Fruit fly (Drosophila melanogaster) whole organism, embryonic: Measurements from ENCODE around the gene Or30a.

Experiments used
- Atf6 ChIP-seq: fragments of 200-800 bp; sonication (Bioruptor generic); IDR thresholded peaks from 2 replicates; pipeline ENCODE4 v1.3.6; 2022; ENCODE audit warnings: missing biosample characterization, missing genetic modification characterization
- BtbVII ChIP-seq: fragments of 200-800 bp; sonication (Bioruptor generic); optimal IDR thresholded peaks from 3 replicates; lab custom pipeline; 2017; ENCODE audit warnings: missing biosample characterization, mild to moderate bottlenecking, missing genetic modification characterization
- CG11560 ChIP-seq: fragments of 200-800 bp; sonication (Bioruptor generic); IDR thresholded peaks from 3 replicates; pipeline ENCODE4 v1.3.6; 2022; ENCODE audit warnings: missing biosample characterization, missing genetic modification characterization
- CG12155 ChIP-seq: fragments of 200-800 bp; sonication (Bioruptor generic); optimal IDR thresholded peaks from 3 replicates; lab custom pipeline; 2016; ENCODE audit warnings: missing biosample characterization, missing genetic modification characterization
- CG13624 ChIP-seq: fragments of 200-800 bp; sonication (Bioruptor generic); optimal IDR thresholded peaks from 2 replicates; lab custom pipeline; 2016; ENCODE audit warnings: missing biosample characterization, missing genetic modification characterization
- CG13894 ChIP-seq: fragments of 200-800 bp; sonication (Bioruptor generic); optimal IDR thresholded peaks from 3 replicates; lab custom pipeline; 2018; ENCODE audit warnings: missing biosample characterization, mild to moderate bottlenecking, missing genetic modification characterization, moderate library complexity
- CG14014 ChIP-seq: fragments of 200-800 bp; sonication (Bioruptor generic); IDR thresholded peaks from 2 replicates; pipeline ENCODE4 v1.3.6; 2022; ENCODE audit warnings: missing biosample characterization, missing genetic modification characterization
- CG14965 ChIP-seq: fragments of 200-800 bp; sonication (Bioruptor generic); optimal IDR thresholded peaks from 2 replicates; lab custom pipeline; 2016; ENCODE audit warnings: missing biosample characterization, missing genetic modification characterization, borderline replicate concordance
- CG18619 ChIP-seq: fragments of 200-800 bp; sonication (Bioruptor generic); optimal IDR thresholded peaks from 3 replicates; lab custom pipeline; 2017; ENCODE audit warnings: missing biosample characterization, mild to moderate bottlenecking, missing genetic modification characterization
- CG2678 ChIP-seq: fragments of 200-800 bp; sonication (Bioruptor generic); optimal IDR thresholded peaks from 3 replicates; lab custom pipeline; 2019; ENCODE audit warnings: missing biosample characterization, mild to moderate bottlenecking, missing genetic modification characterization, moderate library complexity
- CG2875 ChIP-seq: fragments of 200-800 bp; sonication (Bioruptor generic); optimal IDR thresholded peaks from 2 replicates; lab custom pipeline; 2017; ENCODE audit warnings: missing biosample characterization, mild to moderate bottlenecking, missing genetic modification characterization, missing genetic modification reagents
- CG3726 ChIP-seq: fragments of 200-800 bp; sonication (Bioruptor generic); IDR thresholded peaks from 3 replicates; pipeline ENCODE4, ENCODE4 v1.3.6; 2022; ENCODE audit warnings: missing biosample characterization, missing genetic modification characterization
- CG3838 ChIP-seq: fragments of 200-800 bp; sonication (Bioruptor generic); optimal IDR thresholded peaks from 3 replicates; lab custom pipeline; 2016; ENCODE audit warnings: missing biosample characterization, missing genetic modification characterization
- CG4617 ChIP-seq: fragments of 200-800 bp; sonication (Bioruptor generic); optimal IDR thresholded peaks from 3 replicates; lab custom pipeline; 2016; ENCODE audit warnings: missing biosample characterization, missing genetic modification characterization, borderline replicate concordance
- CG8478 ChIP-seq: fragments of >200 bp; optimal IDR thresholded peaks from 2 replicates; lab custom pipeline; 2018
- CG8765 ChIP-seq: fragments of 200-800 bp; sonication (Bioruptor generic); IDR thresholded peaks from 2 replicates; pipeline ENCODE4 v1.3.6; 2022; ENCODE audit warnings: missing biosample characterization, missing genetic modification characterization
- CG8924 ChIP-seq: fragments of 200-800 bp; optimal IDR thresholded peaks from 3 replicates; lab custom pipeline; 2019; ENCODE audit warnings: missing biosample characterization, mild to moderate bottlenecking, missing genetic modification characterization, moderate library complexity
- CHES-1-like ChIP-seq: fragments of 200-800 bp; sonication (Bioruptor generic); optimal IDR thresholded peaks from 2 replicates; lab custom pipeline; 2016; ENCODE audit warnings: missing biosample characterization, missing genetic modification characterization
- Camta ChIP-seq: fragments of 200-800 bp; sonication (Bioruptor generic); optimal IDR thresholded peaks from 2 replicates; lab custom pipeline; 2016; ENCODE audit warnings: missing biosample characterization, missing genetic modification characterization
- Chrac-16 ChIP-seq: fragments of 200-800 bp; sonication (Bioruptor generic); optimal IDR thresholded peaks from 3 replicates; lab custom pipeline; 2016; ENCODE audit warnings: missing biosample characterization, missing genetic modification characterization
- Ets97D ChIP-seq: fragments of 200-800 bp; sonication (Bioruptor generic); optimal IDR thresholded peaks from 3 replicates; lab custom pipeline; 2016; ENCODE audit warnings: missing biosample characterization, missing genetic modification characterization
- Gug ChIP-seq: fragments of 200-800 bp; sonication (Bioruptor generic); IDR thresholded peaks from 4 replicates; pipeline ENCODE4 v1.3.6; 2022; ENCODE audit warnings: missing biosample characterization, missing genetic modification characterization
- HLH3B ChIP-seq: fragments of 200-800 bp; sonication (Bioruptor generic); IDR thresholded peaks from 2 replicates; pipeline ENCODE4 v1.3.6; 2022; ENCODE audit warnings: missing biosample characterization, missing genetic modification characterization
- Lhr ChIP-seq: fragments of 200-800 bp; sonication (Bioruptor generic); optimal IDR thresholded peaks from 3 replicates; lab custom pipeline; 2017; ENCODE audit warnings: mild to moderate bottlenecking, missing biosample characterization, missing genetic modification reagents, missing genetic modification characterization
- Lpt ChIP-seq: fragments of >200 bp; optimal IDR thresholded peaks from 2 replicates; lab custom pipeline; 2018; ENCODE audit warnings: missing biosample characterization, missing genetic modification characterization
- Pdp1 ChIP-seq, 2 experiments: fragments of 200-800 bp; sonication (Bioruptor generic); optimal IDR thresholded peaks; 3 replicates each; lab custom pipeline; 2016; ENCODE audit warnings: missing biosample characterization in 2 of 2, missing genetic modification characterization in 2 of 2, mild to moderate bottlenecking in 1 of 2, moderate library complexity in 1 of 2
- Side ChIP-seq: fragments of 200-800 bp; sonication (Bioruptor generic); optimal IDR thresholded peaks from 2 replicates; lab custom pipeline; 2016; ENCODE audit warnings: missing biosample characterization, missing genetic modification characterization
- Sry-δ ChIP-seq: fragments of 200-800 bp; sonication (Bioruptor generic); optimal IDR thresholded peaks from 2 replicates; lab custom pipeline; 2016; ENCODE audit warnings: missing biosample characterization, missing genetic modification characterization
- Ssrp ChIP-seq: fragments of 200-800 bp; sonication (Bioruptor generic); optimal IDR thresholded peaks from 2 replicates; lab custom pipeline; 2018; ENCODE audit warnings: missing biosample characterization, mild to moderate bottlenecking, missing genetic modification characterization, moderate library complexity
- Usf ChIP-seq: fragments of 200-800 bp; sonication (Bioruptor generic); optimal IDR thresholded peaks from 2 replicates; lab custom pipeline; 2017; ENCODE audit warnings: missing genotype, missing biosample characterization, missing genetic modification characterization
- ab ChIP-seq: fragments of 200-800 bp; sonication (Bioruptor generic); optimal IDR thresholded peaks from 2 replicates; lab custom pipeline; 2016; ENCODE audit warnings: missing biosample characterization, missing genetic modification characterization
- al ChIP-seq: fragments of 200-800 bp; sonication (Bioruptor generic); IDR thresholded peaks from 2 replicates; pipeline ENCODE4 v1.3.6; 2022; ENCODE audit warnings: missing biosample characterization, missing genetic modification characterization
- ash1 ChIP-seq: fragments of 200-800 bp; sonication (Bioruptor generic); optimal IDR thresholded peaks from 2 replicates; lab custom pipeline; 2018; ENCODE audit warnings: missing biosample characterization, mild to moderate bottlenecking, missing genetic modification characterization
- bigmax ChIP-seq: fragments of 200-800 bp; sonication (Bioruptor generic); optimal IDR thresholded peaks from 2 replicates; lab custom pipeline; 2018; ENCODE audit warnings: missing biosample characterization, mild to moderate bottlenecking, missing genetic modification characterization
- br ChIP-seq: fragments of >200 bp; optimal IDR thresholded peaks from 2 replicates; lab custom pipeline; 2017
- chn ChIP-seq: fragments of 200-800 bp; sonication (Bioruptor generic); optimal IDR thresholded peaks from 2 replicates; lab custom pipeline; 2016; ENCODE audit warnings: missing biosample characterization, missing genetic modification characterization
- ci ChIP-seq: fragments of 200-800 bp; sonication (Bioruptor generic); IDR thresholded peaks from 3 replicates; pipeline ENCODE4 v1.3.6; 2022; ENCODE audit warnings: missing biosample characterization, missing genetic modification characterization
- dpn ChIP-seq, 2 experiments: fragments of 200-800 bp; sonication (Bioruptor generic); optimal IDR thresholded peaks; 3 replicates each; lab custom pipeline; 2016; ENCODE audit warnings: missing biosample characterization in 2 of 2, missing genetic modification characterization in 2 of 2
- gsb ChIP-seq: fragments of 200-800 bp; sonication (Bioruptor generic); IDR thresholded peaks from 2 replicates; pipeline ENCODE4 v1.3.6; 2022; ENCODE audit warnings: missing biosample characterization, missing genetic modification characterization
- hkb ChIP-seq, 2 experiments: fragments of 200-800 bp in 1 of 2; fragments of >200 bp in 1 of 2; sonication (Bioruptor generic) in 1 of 2; IDR thresholded peaks in 1 of 2; optimal IDR thresholded peaks in 1 of 2; 2 replicates each; pipeline versions ENCODE4 v1.3.6 to Lab custom; 2017 to 2022; ENCODE audit warnings: missing biosample characterization in 1 of 2, missing genetic modification characterization in 1 of 2
- lbe ChIP-seq: fragments of 200-800 bp; sonication (Bioruptor generic); optimal IDR thresholded peaks from 2 replicates; lab custom pipeline; 2016; ENCODE audit warnings: missing biosample characterization, mild to moderate bottlenecking, missing genetic modification characterization
- nau ChIP-seq: fragments of 200-800 bp; sonication (Bioruptor generic); optimal IDR thresholded peaks from 3 replicates; lab custom pipeline; 2017; ENCODE audit warnings: missing biosample characterization, mild to moderate bottlenecking, missing genetic modification characterization, missing genetic modification reagents
- peb ChIP-seq: fragments of 200-800 bp; sonication (Bioruptor generic); IDR thresholded peaks from 2 replicates; pipeline ENCODE4 v1.3.6; 2022; ENCODE audit warnings: missing biosample characterization, missing genetic modification characterization
- pita ChIP-seq: fragments of 200-800 bp; sonication (Bioruptor generic); optimal IDR thresholded peaks from 2 replicates; lab custom pipeline; 2017; ENCODE audit warnings: missing biosample characterization, mild to moderate bottlenecking, missing genetic modification characterization
- pzg ChIP-seq: fragments of 200-800 bp; sonication (Bioruptor generic); optimal IDR thresholded peaks from 3 replicates; lab custom pipeline; 2018; ENCODE audit warnings: missing biosample characterization, mild to moderate bottlenecking, missing genetic modification characterization, moderate library complexity
- repo ChIP-seq: fragments of 200-800 bp; sonication (Bioruptor generic); optimal IDR thresholded peaks from 2 replicates; lab custom pipeline; 2016; ENCODE audit warnings: missing biosample characterization, missing genetic modification characterization
- sc ChIP-seq, 3 experiments: fragments of >200 bp in 2 of 3; fragments of 200-800 bp in 1 of 3; sonication (Bioruptor generic) in 1 of 3; optimal IDR thresholded peaks; 2 replicates in 2 of 3; 3 replicates in 1 of 3; lab custom pipeline; 2017; ENCODE audit warnings: mild to moderate bottlenecking in 1 of 3, missing biosample characterization in 1 of 3, missing genetic modification characterization in 1 of 3, missing genetic modification reagents in 1 of 3
- scrt ChIP-seq: fragments of 200-800 bp; sonication (Bioruptor generic); optimal IDR thresholded peaks from 2 replicates; lab custom pipeline; 2018; ENCODE audit warnings: missing biosample characterization, mild to moderate bottlenecking, missing genetic modification characterization, moderate library complexity
- slou ChIP-seq: fragments of 200-800 bp; sonication (Bioruptor generic); optimal IDR thresholded peaks from 3 replicates; lab custom pipeline; 2016; ENCODE audit warnings: missing biosample characterization, missing genetic modification characterization
- vfl ChIP-seq: fragments of 200-800 bp; sonication (Bioruptor generic); optimal IDR thresholded peaks from 2 replicates; lab custom pipeline; 2016; ENCODE audit warnings: missing biosample characterization, missing genetic modification characterization
- wdn ChIP-seq: fragments of 200-800 bp; sonication (Bioruptor generic); IDR thresholded peaks from 2 replicates; pipeline ENCODE4 v1.3.6; 2022; ENCODE audit warnings: missing biosample characterization, missing genetic modification characterization

Or30a gene

dm6 chr2L:9125418-9125928, 13.9 kb downstream of the Or30a start, which contains the start of gene CG32982 (continued):
- TF ChIP-seq Ets97D (GFP tag; lab: Kevin White, UChicago) (peak; percentile 52), al (GFP tag; lab: Robert Waterston, UW) (peak; percentile 93), pzg (GFP tag; lab: Kevin White, UChicago) (no peak), Side (GFP tag; lab: Kevin White, UChicago) (peak; percentile 58), CG8478 (no peak), Gug (peak; percentile 80), Atf6 (GFP tag; lab: Robert Waterston, UW) (peak; percentile 93), Usf (GFP tag; lab: Kevin White, UChicago) (peak; percentile 90), sc (optimal IDR thresholded peaks at IDR 0.05; lab: Kevin White, UChicago) (no peak), sc (GFP tag; optimal IDR thresholded peaks at IDR 0.05; lab: Kevin White, UChicago) (peak; percentile 88), dpn (GFP tag; optimal IDR thresholded peaks at IDR 0.05; lab: Kevin White, UChicago) (peak; percentile 80 to 95), CG3838 (GFP tag; lab: Kevin White, UChicago) (peak; percentile 36), BtbVII (GFP tag; lab: Kevin White, UChicago) (peak; percentile 91), ash1 (peak; percentile 15), repo (GFP tag; lab: Kevin White, UChicago) (peak; percentile 90), Lpt (GFP tag; lab: Kevin White, UChicago) (no peak), ab (GFP tag; lab: Kevin White, UChicago) (peak; percentile 31), CG8765 (no peak; the same call in none of the 2 replicates), CG18619 (peak; percentile 86), lbe (GFP tag; lab: Kevin White, UChicago) (peak; percentile 37), wdn (GFP tag; lab: Robert Waterston, UW) (peak; percentile 82), CG4617 (GFP tag; lab: Kevin White, UChicago) (peak; percentile 72), ci (GFP tag; lab: Robert Waterston, UW) (peak; percentile 86), CG12155 (GFP tag; lab: Kevin White, UChicago) (peak; percentile 79), peb (GFP tag; lab: Robert Waterston, UW) (peak; percentile 77), hkb (optimal IDR thresholded peaks at IDR 0.05; lab: Kevin White, UChicago) (no peak), hkb (GFP tag; IDR thresholded peaks at IDR 0.05; lab: Robert Waterston, UW) (peak; percentile 90), Pdp1 (GFP tag; optimal IDR thresholded peaks at IDR 0.05; lab: Kevin White, UChicago) (peak; percentile 81 to 85), pita (GFP tag; lab: Kevin White, UChicago) (no peak), vfl (GFP tag; lab: Kevin White, UChicago) (peak; percentile 77), Sry-δ (GFP tag; lab: Kevin White, UChicago) (peak; percentile 50), gsb (GFP tag; lab: Robert Waterston, UW) (peak; percentile 79), CG3726 (GFP tag; lab: Robert Waterston, UW) (peak; percentile 83), CG14965 (GFP tag; lab: Kevin White, UChicago) (peak; percentile 12), slou (peak; percentile 91), CG11560 (tag; lab: Robert Waterston, UW) (peak; percentile 81), CG13624 (GFP tag; lab: Kevin White, UChicago) (peak; percentile 92), CG13894 (tag; lab: Kevin White, UChicago) (peak; percentile 79), Chrac-16 (GFP tag; lab: Kevin White, UChicago) (peak; percentile 90), CHES-1-like (peak; percentile 88), CG8924 (tag; lab: Kevin White, UChicago) (peak; percentile 92), scrt (GFP tag; lab: Kevin White, UChicago) (peak; percentile 75), Lhr (GFP tag; lab: Kevin White, UChicago) (peak; percentile 64), nau (peak; percentile 87), HLH3B (peak; percentile 89), CG14014 (GFP tag; lab: Robert Waterston, UW) (peak; percentile 91), chn (GFP tag; lab: Kevin White, UChicago) (peak; percentile 90), Ssrp (tag; lab: Kevin White, UChicago) (peak; percentile 74), CG2678 (peak; percentile 94), bigmax (GFP tag; lab: Kevin White, UChicago) (no peak), br (lab: Kevin White, UChicago) (no peak), CG2875 (GFP tag; lab: Kevin White, UChicago) (peak; percentile 81), Camta (GFP tag; lab: Kevin White, UChicago) (peak; percentile 95)
